Fruit fly (Drosophila melanogaster) whole organism, prepupa: ENCODE measurements around the gene CG9733.
A peak's percentile ranks its signal among the peaks of the same experiment; 100 is the strongest.

Experiments used
- Blimp-1 ChIP-seq: fragments of 200-800 bp; sonication (Bioruptor generic); optimal IDR thresholded peaks from 3 replicates; lab custom pipeline; 2017; ENCODE audit warnings: missing biosample characterization, missing genetic modification characterization, mild to moderate bottlenecking, moderate library complexity, missing genetic modification reagents
- CG10631 ChIP-seq: fragments of 200-800 bp; sonication (Bioruptor generic); optimal IDR thresholded peaks from 2 replicates; lab custom pipeline; 2016; ENCODE audit warnings: missing biosample characterization, missing genetic modification characterization
- CG10669 ChIP-seq: fragments of 200-800 bp; sonication (Bioruptor generic); optimal IDR thresholded peaks from 3 replicates; lab custom pipeline; 2018; ENCODE audit warnings: missing biosample characterization, mild to moderate bottlenecking, missing genetic modification characterization, moderate library complexity
- CG11294 ChIP-seq: fragments of 200-800 bp; sonication (Bioruptor generic); IDR thresholded peaks from 2 replicates; pipeline ENCODE4 v1.3.6; 2022; ENCODE audit warnings: missing biosample characterization, missing genetic modification characterization
- CG11762 ChIP-seq: fragments of 200-800 bp; sonication (Bioruptor generic); optimal IDR thresholded peaks from 3 replicates; lab custom pipeline; 2016; ENCODE audit warnings: missing biosample characterization, missing genetic modification characterization; ENCODE audit not compliant: insufficient read depth
- CG11902 ChIP-seq: fragments of 200-800 bp; sonication (Bioruptor generic); optimal IDR thresholded peaks from 3 replicates; lab custom pipeline; 2016; ENCODE audit warnings: missing biosample characterization, missing genetic modification characterization
- CG1621 ChIP-seq: fragments of 200-800 bp; sonication (Bioruptor generic); optimal IDR thresholded peaks from 3 replicates; lab custom pipeline; 2018; ENCODE audit warnings: missing biosample characterization, mild to moderate bottlenecking, missing genetic modification characterization
- CG32006 ChIP-seq: fragments of 200-800 bp; sonication (Bioruptor generic); optimal IDR thresholded peaks from 3 replicates; lab custom pipeline; 2017; ENCODE audit warnings: missing biosample characterization, mild to moderate bottlenecking, missing genetic modification characterization
- CG34406 ChIP-seq: fragments of 200-800 bp; sonication (Bioruptor generic); optimal IDR thresholded peaks from 3 replicates; lab custom pipeline; 2016; ENCODE audit warnings: missing biosample characterization, missing genetic modification characterization
- CG6163 ChIP-seq: fragments of 200-800 bp; sonication (Bioruptor generic); IDR thresholded peaks from 3 replicates; pipeline ENCODE4 v1.3.6; 2022; ENCODE audit warnings: missing biosample characterization, missing genetic modification characterization
- CG6276 ChIP-seq: fragments of 200-800 bp; sonication (Bioruptor generic); optimal IDR thresholded peaks from 2 replicates; lab custom pipeline; 2017; ENCODE audit warnings: missing biosample characterization, mild to moderate bottlenecking, missing genetic modification characterization
- CG6808 ChIP-seq: fragments of 200-800 bp; sonication (Bioruptor generic); optimal IDR thresholded peaks from 3 replicates; lab custom pipeline; 2017; ENCODE audit warnings: missing biosample characterization, missing genetic modification characterization, mild to moderate bottlenecking, moderate library complexity, missing genetic modification reagents
- CG6854 ChIP-seq: fragments of 200-800 bp; sonication (Bioruptor generic); optimal IDR thresholded peaks from 2 replicates; lab custom pipeline; 2017; ENCODE audit warnings: missing biosample characterization, mild to moderate bottlenecking, missing genetic modification characterization
- CG7368 ChIP-seq: fragments of 200-800 bp; sonication (Bioruptor generic); optimal IDR thresholded peaks from 3 replicates; lab custom pipeline; 2016; ENCODE audit warnings: missing biosample characterization, missing genetic modification characterization
- CG8319 ChIP-seq: fragments of 200-800 bp; sonication (Bioruptor generic); optimal IDR thresholded peaks from 3 replicates; lab custom pipeline; 2016; ENCODE audit warnings: missing biosample characterization, missing genetic modification characterization
- CG8632 ChIP-seq: fragments of 200-800 bp; sonication (Bioruptor generic); optimal IDR thresholded peaks from 3 replicates; lab custom pipeline; 2016; ENCODE audit warnings: missing biosample characterization, missing genetic modification characterization
- CG9139 ChIP-seq: fragments of 200-800 bp; sonication (Bioruptor generic); optimal IDR thresholded peaks from 3 replicates; lab custom pipeline; 2017; ENCODE audit warnings: missing biosample characterization, mild to moderate bottlenecking, missing genetic modification characterization
- Eip75B ChIP-seq: fragments of 200-800 bp; sonication (Bioruptor generic); optimal IDR thresholded peaks from 3 replicates; lab custom pipeline; 2016; ENCODE audit warnings: missing biosample characterization, missing genetic modification characterization
- Ets21C ChIP-seq: fragments of 200-800 bp; sonication (Bioruptor generic); optimal IDR thresholded peaks from 3 replicates; lab custom pipeline; 2016; ENCODE audit warnings: missing biosample characterization, missing genetic modification characterization
- Ets96B ChIP-seq: fragments of 200-800 bp; optimal IDR thresholded peaks from 2 replicates; lab custom pipeline; 2019; ENCODE audit warnings: missing biosample characterization, mild to moderate bottlenecking, missing genetic modification characterization, moderate library complexity
- Gug ChIP-seq: fragments of 200-800 bp; sonication (Bioruptor generic); IDR thresholded peaks from 2 replicates; pipeline ENCODE4 v1.3.6; 2022; ENCODE audit warnings: missing biosample characterization, missing genetic modification characterization
- Hr38 ChIP-seq: sonication (Bioruptor generic); optimal IDR thresholded peaks from 2 replicates; lab custom pipeline; 2016; ENCODE audit warnings: missing biosample characterization, missing genetic modification characterization
- Hr39 ChIP-seq: fragments of 200-800 bp; sonication (Bioruptor generic); optimal IDR thresholded peaks from 2 replicates; lab custom pipeline; 2016; ENCODE audit warnings: missing biosample characterization, missing genetic modification characterization
- Hr4 ChIP-seq: fragments of 200-800 bp; sonication (Bioruptor generic); optimal IDR thresholded peaks from 3 replicates; lab custom pipeline; 2016; ENCODE audit warnings: missing biosample characterization, missing genetic modification characterization
- Lpt ChIP-seq: fragments of 200-800 bp; sonication (Bioruptor generic); optimal IDR thresholded peaks from 3 replicates; lab custom pipeline; 2016; ENCODE audit warnings: missing biosample characterization, missing genetic modification characterization
- Met ChIP-seq: fragments of 200-800 bp; sonication (Bioruptor generic); optimal IDR thresholded peaks from 3 replicates; lab custom pipeline; 2016; ENCODE audit warnings: missing biosample characterization, missing genetic modification characterization
- OdsH ChIP-seq: fragments of 200-800 bp; sonication (Bioruptor generic); optimal IDR thresholded peaks from 3 replicates; lab custom pipeline; 2016; ENCODE audit warnings: missing biosample characterization, missing genetic modification characterization
- Smox ChIP-seq: fragments of 200-800 bp; sonication (Bioruptor generic); optimal IDR thresholded peaks from 3 replicates; lab custom pipeline; 2016; ENCODE audit warnings: missing biosample characterization, missing genetic modification characterization
- Sox14 ChIP-seq: fragments of 200-800 bp; sonication (Bioruptor generic); optimal IDR thresholded peaks from 3 replicates; lab custom pipeline; 2016; ENCODE audit warnings: missing biosample characterization, missing genetic modification characterization
- achi ChIP-seq: fragments of 200-800 bp; sonication (Bioruptor generic); optimal IDR thresholded peaks from 3 replicates; lab custom pipeline; 2016; ENCODE audit warnings: missing biosample characterization, missing genetic modification characterization
- acj6 ChIP-seq: fragments of 200-800 bp; sonication (Bioruptor generic); optimal IDR thresholded peaks from 3 replicates; lab custom pipeline; 2016; ENCODE audit warnings: missing biosample characterization, missing genetic modification characterization
- cyc ChIP-seq: fragments of 200-800 bp; sonication (Bioruptor generic); optimal IDR thresholded peaks from 3 replicates; lab custom pipeline; 2016; ENCODE audit warnings: missing biosample characterization, missing genetic modification characterization
- eg ChIP-seq: fragments of 200-800 bp; sonication (Bioruptor generic); IDR thresholded peaks from 3 replicates; pipeline ENCODE4 v1.3.6; 2022; ENCODE audit warnings: missing biosample characterization, missing genetic modification characterization
- fd59A ChIP-seq: fragments of 200-800 bp; sonication (Bioruptor generic); optimal IDR thresholded peaks from 2 replicates; lab custom pipeline; 2017; ENCODE audit warnings: missing biosample characterization, mild to moderate bottlenecking, missing genetic modification characterization, missing genetic modification reagents
- fkh ChIP-seq: fragments of 200-800 bp; sonication (Bioruptor generic); optimal IDR thresholded peaks from 3 replicates; lab custom pipeline; 2017; ENCODE audit warnings: missing biosample characterization, mild to moderate bottlenecking, missing genetic modification characterization, moderate library complexity
- lz ChIP-seq: fragments of 200-800 bp; sonication (Bioruptor generic); optimal IDR thresholded peaks from 3 replicates; lab custom pipeline; 2016; ENCODE audit warnings: missing biosample characterization, missing genetic modification characterization
- pdm3 ChIP-seq: fragments of 200-800 bp; sonication (Bioruptor generic); optimal IDR thresholded peaks from 3 replicates; lab custom pipeline; 2016; ENCODE audit warnings: missing biosample characterization, missing genetic modification characterization
- salr ChIP-seq, 2 experiments: fragments of 200-800 bp; sonication (Bioruptor generic); optimal IDR thresholded peaks; 3 replicates each; lab custom pipeline; 2016 to 2018; ENCODE audit warnings: missing biosample characterization in 2 of 2, missing genetic modification characterization in 2 of 2, mild to moderate bottlenecking in 1 of 2
- vri ChIP-seq: fragments of 200-800 bp; sonication (Bioruptor generic); optimal IDR thresholded peaks from 3 replicates; lab custom pipeline; 2016; ENCODE audit warnings: missing biosample characterization, mild to moderate bottlenecking, missing genetic modification characterization

Gene CG9733

dm6 chr3R:30243262-30243815 is 3.2 kb downstream of the CG9733 start, which contains the start of gene CG9737 (continued):
- TF ChIP-seq fd59A (GFP tag; lab: Kevin White, UChicago) (no peak), Hr4 (GFP tag; lab: Kevin White, UChicago) (peak; percentile 54), CG9139 (GFP tag; lab: Kevin White, UChicago) (peak; percentile 89), CG1621 (tag; lab: Kevin White, UChicago) (peak; percentile 85), achi (peak; percentile 20), CG6276 (peak; percentile 92), pdm3 (GFP tag; lab: Kevin White, UChicago) (peak; percentile 43), Eip75B (GFP tag; lab: Kevin White, UChicago) (peak; percentile 68), Gug (GFP tag; lab: Robert Waterston, UW) (no peak), acj6 (GFP tag; lab: Kevin White, UChicago) (no peak), CG11762 (GFP tag; lab: Kevin White, UChicago) (peak; percentile 39), CG10669 (GFP tag; lab: Kevin White, UChicago) (peak; percentile 61), salr (GFP tag; optimal IDR thresholded peaks at IDR 0.05; lab: Kevin White, UChicago) (peak; percentile 15 to 30), fkh (GFP tag; lab: Kevin White, UChicago) (no peak), CG7368 (GFP tag; lab: Kevin White, UChicago) (peak; percentile 60), Sox14 (GFP tag; lab: Kevin White, UChicago) (peak; percentile 73), CG11294 (GFP tag; lab: Robert Waterston, UW) (no peak), CG8319 (peak; percentile 37), CG8632 (GFP tag; lab: Kevin White, UChicago) (no peak), Hr39 (GFP tag; lab: Kevin White, UChicago) (no peak)

DNA sequence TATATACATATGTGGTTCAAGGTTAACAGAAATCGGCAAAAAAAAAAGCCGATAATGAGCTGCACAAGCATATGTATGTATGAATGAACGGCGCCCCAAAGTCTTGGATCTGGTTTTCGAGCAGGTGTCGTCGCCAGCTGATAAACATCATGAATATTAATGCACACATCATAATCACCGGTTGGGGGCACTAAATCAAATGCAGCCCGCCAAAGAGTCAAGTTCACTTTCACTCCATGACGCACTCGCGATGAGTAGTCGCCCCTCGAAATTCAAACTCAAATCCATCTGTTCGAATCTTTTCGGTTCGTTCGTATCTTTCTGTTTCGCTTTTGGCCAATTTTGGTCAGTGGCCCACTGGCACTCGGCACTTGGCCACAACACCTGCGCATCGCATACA is 6.3 kb downstream of the CG9733 start:
- no peak for TF ChIP-seq Met (GFP tag; lab: Kevin White, UChicago)
- peak; percentile 69 for TF ChIP-seq Blimp-1 (GFP tag; lab: Kevin White, UChicago)

DNA sequence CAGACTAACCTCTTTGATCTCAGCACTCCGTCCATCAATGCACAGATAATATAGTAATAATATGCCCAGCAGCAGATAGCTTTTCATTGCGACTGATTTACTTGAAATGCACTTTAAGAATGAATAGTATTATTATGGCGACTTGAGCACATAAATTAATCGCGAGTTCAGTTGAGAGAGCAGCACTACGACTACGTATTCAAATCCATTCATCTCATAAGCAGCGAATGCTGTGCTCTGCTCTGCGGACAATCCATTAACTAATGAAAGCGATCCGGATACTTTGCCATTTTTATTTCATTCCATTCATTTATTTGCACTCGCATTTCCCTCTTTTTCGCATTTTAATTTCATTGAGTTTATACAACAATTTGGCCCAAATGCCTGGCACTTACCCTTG is 8.9 kb downstream of the CG9733 start, which contains the start of gene CG43448:
Gene CG43448, minus strand, starts transcription at position 101 of the 400 bp plus-strand sequence.
- TF ChIP-seq cyc (GFP tag; lab: Kevin White, UChicago): no peak
- no peak for TF ChIP-seq CG10631 (GFP tag; lab: Kevin White, UChicago)
- TF ChIP-seq Ets21C: no peak
- no peak for TF ChIP-seq eg
- no peak for TF ChIP-seq vri (GFP tag; lab: Kevin White, UChicago)
- TF ChIP-seq Lpt: no peak
- TF ChIP-seq Ets96B (tag; lab: Kevin White, UChicago): no peak
- TF ChIP-seq Hr38: no peak
- no peak for TF ChIP-seq CG34406 (GFP tag; lab: Kevin White, UChicago)
- no peak for TF ChIP-seq fkh (GFP tag; lab: Kevin White, UChicago)

DNA sequence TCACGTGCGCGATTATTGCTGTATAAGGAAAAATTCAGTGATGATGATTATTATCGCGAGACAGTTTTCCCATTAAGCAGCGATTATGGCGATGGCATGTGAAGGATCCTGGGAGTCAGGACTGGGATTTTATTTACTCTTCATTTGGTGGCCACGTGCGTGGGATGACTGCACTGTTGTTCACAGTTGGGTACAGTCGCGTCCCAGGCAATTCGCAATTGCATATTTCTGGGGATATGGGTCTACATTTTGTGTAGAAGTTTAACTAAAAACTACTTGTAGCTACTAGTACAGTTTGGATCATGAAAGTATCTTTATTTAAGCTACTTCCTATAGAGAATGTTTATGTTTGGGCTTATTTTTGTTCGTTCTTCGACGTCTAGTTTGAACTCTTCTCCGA is 9.5 kb downstream of the CG9733 start:
- no peak for TF ChIP-seq CG11902 (GFP tag; lab: Kevin White, UChicago)
- TF ChIP-seq Met (GFP tag; lab: Kevin White, UChicago): no peak
- TF ChIP-seq CG6808 (GFP tag; lab: Kevin White, UChicago): no peak
- no peak for TF ChIP-seq CG6163
- TF ChIP-seq CG6854: no peak
- TF ChIP-seq vri (GFP tag; lab: Kevin White, UChicago): no peak
- TF ChIP-seq Smox (GFP tag; lab: Kevin White, UChicago): no peak
- TF ChIP-seq CG1621 (tag; lab: Kevin White, UChicago): no peak
- no peak for TF ChIP-seq Hr38
- no peak for TF ChIP-seq acj6 (GFP tag; lab: Kevin White, UChicago)
- no peak for TF ChIP-seq CG32006 (GFP tag; lab: Kevin White, UChicago)
- no peak for TF ChIP-seq CG11294 (GFP tag; lab: Robert Waterston, UW)
- no peak for TF ChIP-seq Ets21C
- TF ChIP-seq cyc (GFP tag; lab: Kevin White, UChicago): no peak
- TF ChIP-seq lz (GFP tag; lab: Kevin White, UChicago): no peak
- no peak for TF ChIP-seq OdsH (GFP tag; lab: Kevin White, UChicago)
